Fruit fly (Drosophila melanogaster): Measurements from ENCODE around the gene CG6195.

- TF ChIP-seq CG8478 (optimal IDR thresholded peaks at IDR 0.05) (no peak), CTCF (optimal IDR thresholded peaks at IDR 0.05) (no peak)
These were observed 11.2 kb upstream of the CG6195 start, which contains the start of gene ort for dm6 chr3R:19659448-19659847.

Measured in S2 (cell line).